Fruit fly (Drosophila melanogaster) whole organism, pupa: ENCODE data around the gene CG32845.

ENCODE experiments used
- CG14655 ChIP-seq: fragments of 200-800 bp; sonication (Bioruptor generic); optimal IDR thresholded peaks from 3 replicates; lab custom pipeline; 2017; ENCODE audit warnings: mild to moderate bottlenecking, missing biosample characterization, missing genetic modification reagents, missing genetic modification characterization
- CG32121 ChIP-seq: fragments of 200-800 bp; sonication (Bioruptor generic); IDR thresholded peaks from 2 replicates; pipeline ENCODE4 v1.3.6; 2022; ENCODE audit warnings: missing biosample characterization, missing genetic modification characterization
- CG9948 ChIP-seq: fragments of 200-800 bp; sonication (Bioruptor generic); optimal IDR thresholded peaks from 2 replicates; lab custom pipeline; 2018; ENCODE audit warnings: missing biosample characterization, mild to moderate bottlenecking, missing genetic modification characterization, moderate library complexity
- Pif1A ChIP-seq: fragments of 200-800 bp; sonication (Bioruptor generic); optimal IDR thresholded peaks from 3 replicates; lab custom pipeline; 2016; ENCODE audit warnings: missing biosample characterization, missing genetic modification characterization
- Pif1B ChIP-seq: fragments of 200-800 bp; sonication (Bioruptor generic); optimal IDR thresholded peaks from 3 replicates; lab custom pipeline; 2016; ENCODE audit warnings: missing biosample characterization, missing genetic modification characterization
- rn ChIP-seq: fragments of 200-800 bp; sonication (Bioruptor generic); IDR thresholded peaks from 2 replicates; pipeline ENCODE4 v1.3.6; 2022; ENCODE audit warnings: missing biosample characterization, missing genetic modification characterization

dm6 chr3L:264378-265151, 8.6 kb downstream of the CG32845 start, which contains the start of the genes Tudor-SN and mRpL17:
- TF ChIP-seq CG9948 (tag; lab: Kevin White, UChicago), result no peak
- peak; percentile 16 for TF ChIP-seq Pif1B (GFP tag; lab: Kevin White, UChicago)
- TF ChIP-seq rn, result no peak
- no peak for TF ChIP-seq CG14655 (GFP tag; lab: Kevin White, UChicago)
- TF ChIP-seq CG32121, result no peak
- no peak for TF ChIP-seq Pif1A (GFP tag; lab: Kevin White, UChicago)
